Worm (Caenorhabditis elegans): ENCODE results near the gene asp-1.
A peak's percentile ranks its signal among the peaks of the same experiment; 100 is the strongest.

The asp-1 gene

ce11 chrV:19001656-19002055 is 48.9 kb downstream of the asp-1 start, which contains the start of gene Y39B6A.33:
Gene Y39B6A.33, plus strand, starts transcription at chrV:19001956.
- TF ChIP-seq aly-1 (tag; optimal IDR thresholded peaks at IDR 0.05): no peak
- no peak for TF ChIP-seq pes-1 (GFP tag; IDR thresholded peaks at IDR 0.05)
- TF ChIP-seq flt-1 (GFP tag; IDR thresholded peaks at IDR 0.05): no peak
- TF ChIP-seq hmg-4 (GFP tag; optimal IDR thresholded peaks at IDR 0.05): no peak
- TF ChIP-seq scrt-1 (GFP tag; IDR thresholded peaks at IDR 0.05): no peak

ce11 chrV:19001016-19001415 is 49.5 kb downstream of the asp-1 start, which contains the start of gene Y39B6A.34:
Gene Y39B6A.34, plus strand, starts transcription at chrV:19001018.
- TF ChIP-seq pes-1 (GFP tag; IDR thresholded peaks at IDR 0.05): peak; percentile 59; the same call in 1 of the 2 replicates
- no peak for TF ChIP-seq hmbx-1 (tag; optimal IDR thresholded peaks at IDR 0.05)

ce11 chrV:19000542-19000941 is 50.0 kb downstream of the asp-1 start:
- no peak for TF ChIP-seq aly-1 (tag; optimal IDR thresholded peaks at IDR 0.05)
- no peak for TF ChIP-seq ceh-36 (tag; optimal IDR thresholded peaks at IDR 0.05)
- no peak for TF ChIP-seq tra-4 (tag; optimal IDR thresholded peaks at IDR 0.05)
- TF ChIP-seq pes-1 (GFP tag; IDR thresholded peaks at IDR 0.05): no peak
- no peak for TF ChIP-seq ama-1 (optimal IDR thresholded peaks at IDR 0.05)
- TF ChIP-seq ets-7 (tag; optimal IDR thresholded peaks at IDR 0.05): no peak
- no peak for TF ChIP-seq hmbx-1 (tag; optimal IDR thresholded peaks at IDR 0.05)
- TF ChIP-seq flt-1 (GFP tag; IDR thresholded peaks at IDR 0.05): no peak
- TF ChIP-seq ceh-13 (GFP tag; optimal IDR thresholded peaks at IDR 0.05): no peak
- no peak for TF ChIP-seq tbx-11 (GFP tag; IDR thresholded peaks at IDR 0.05)
- TF ChIP-seq B0310.2 (tag; optimal IDR thresholded peaks at IDR 0.05): no peak
- TF ChIP-seq tbx-37 (GFP tag; conservative IDR thresholded peaks at IDR 0.05): no peak
- TF ChIP-seq hnd-1 (tag; optimal IDR thresholded peaks at IDR 0.05): no peak
- no peak for TF ChIP-seq hmg-4 (GFP tag; optimal IDR thresholded peaks at IDR 0.05)
- TF ChIP-seq sea-1 (GFP tag; conservative IDR thresholded peaks at IDR 0.05): no peak
- TF ChIP-seq F13C5.2 (tag; optimal IDR thresholded peaks at IDR 0.05): no peak
- no peak for TF ChIP-seq scrt-1 (GFP tag; IDR thresholded peaks at IDR 0.05)
